Worm (Caenorhabditis elegans): ENCODE results near the gene srlf-13.

The srlf-13 gene

ce11 chrIV:10896512-10896911 lies at the start of gene srlf-13:
Gene srlf-13, minus strand, starts transcription at chrIV:10896612.
- TF ChIP-seq W03F9.2 (tag; optimal IDR thresholded peaks at IDR 0.05) (no peak), dao-5 (tag; optimal IDR thresholded peaks at IDR 0.05) (no peak), him-1 (tag; optimal IDR thresholded peaks at IDR 0.05) (no peak)

DNA sequence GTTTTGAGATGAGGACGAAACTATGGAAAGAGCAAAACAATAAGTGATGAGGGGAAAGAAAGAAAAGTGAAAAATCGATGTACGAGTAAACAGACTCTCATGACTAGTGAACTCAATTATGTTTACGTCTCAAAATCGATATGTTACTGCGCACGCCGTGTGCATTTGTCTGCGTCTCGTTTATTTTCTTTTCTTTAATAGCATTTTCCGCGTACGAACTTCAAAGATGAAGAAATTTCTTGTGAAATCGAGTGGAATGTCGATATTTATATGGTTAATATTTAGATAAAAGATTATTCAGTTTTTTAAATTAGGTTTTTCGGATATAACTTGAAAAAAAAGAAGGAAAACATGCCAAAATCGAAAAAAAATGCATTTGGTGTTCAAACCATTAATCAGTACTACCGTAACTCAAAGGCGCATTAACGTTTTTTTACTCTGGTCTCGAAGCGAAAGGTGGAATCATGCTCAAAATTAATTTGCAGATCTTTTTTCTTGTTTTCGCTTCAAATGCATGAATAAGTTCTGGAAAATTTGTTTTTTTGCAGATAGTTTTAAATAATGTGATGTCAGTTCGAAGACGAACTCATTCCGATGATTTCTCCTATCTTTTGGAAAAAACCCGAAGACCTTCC lies 40.6 kb upstream of the srlf-13 start, which contains the start of gene fic-1:
Gene fic-1, plus strand, starts transcription at position 549 of the 635 bp plus-strand sequence.
- no peak for TF ChIP-seq him-1 (tag; optimal IDR thresholded peaks at IDR 0.05)
- TF ChIP-seq dao-5 (tag; optimal IDR thresholded peaks at IDR 0.05), result no peak
- TF ChIP-seq W03F9.2 (tag; optimal IDR thresholded peaks at IDR 0.05), result peak; percentile 80

ce11 chrIV:10935853-10936491 lies 39.6 kb upstream of the srlf-13 start, which contains the start of gene lgg-2:
Gene lgg-2, minus strand, starts transcription at chrIV:10935903.
- TF ChIP-seq W03F9.2 (tag; optimal IDR thresholded peaks at IDR 0.05) (peak; percentile 83), dao-5 (tag; optimal IDR thresholded peaks at IDR 0.05) (peak; percentile 4), him-1 (tag; optimal IDR thresholded peaks at IDR 0.05) (peak; percentile 38)

DNA sequence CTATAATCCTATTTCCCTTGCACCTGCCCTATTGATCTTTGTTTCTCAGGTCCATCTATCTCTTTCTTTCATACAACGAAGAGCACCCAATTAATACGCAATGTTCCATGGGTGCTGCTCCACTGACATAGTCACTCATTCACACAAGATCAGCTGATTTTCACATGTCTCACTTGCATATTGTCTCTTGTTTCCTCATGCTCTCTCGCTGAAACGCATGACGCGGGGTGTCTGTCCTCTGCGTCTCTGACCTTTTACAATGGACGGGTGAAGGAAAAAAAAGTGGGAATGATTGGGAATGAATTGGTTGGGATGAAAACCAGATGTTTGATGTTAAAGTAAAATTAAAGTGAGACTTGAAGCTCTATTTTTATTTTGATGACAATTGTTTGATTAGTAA lies 38.9 kb upstream of the srlf-13 start:
- TF ChIP-seq W03F9.2 (tag; optimal IDR thresholded peaks at IDR 0.05) (peak; percentile 81), dao-5 (tag; optimal IDR thresholded peaks at IDR 0.05) (no peak), him-1 (tag; optimal IDR thresholded peaks at IDR 0.05) (peak; percentile 70)

ce11 chrIV:10934786-10935185 lies 38.4 kb upstream of the srlf-13 start:
- TF ChIP-seq dao-5 (tag; optimal IDR thresholded peaks at IDR 0.05) (no peak), W03F9.2 (tag; optimal IDR thresholded peaks at IDR 0.05) (no peak), him-1 (tag; optimal IDR thresholded peaks at IDR 0.05) (no peak)

DNA sequence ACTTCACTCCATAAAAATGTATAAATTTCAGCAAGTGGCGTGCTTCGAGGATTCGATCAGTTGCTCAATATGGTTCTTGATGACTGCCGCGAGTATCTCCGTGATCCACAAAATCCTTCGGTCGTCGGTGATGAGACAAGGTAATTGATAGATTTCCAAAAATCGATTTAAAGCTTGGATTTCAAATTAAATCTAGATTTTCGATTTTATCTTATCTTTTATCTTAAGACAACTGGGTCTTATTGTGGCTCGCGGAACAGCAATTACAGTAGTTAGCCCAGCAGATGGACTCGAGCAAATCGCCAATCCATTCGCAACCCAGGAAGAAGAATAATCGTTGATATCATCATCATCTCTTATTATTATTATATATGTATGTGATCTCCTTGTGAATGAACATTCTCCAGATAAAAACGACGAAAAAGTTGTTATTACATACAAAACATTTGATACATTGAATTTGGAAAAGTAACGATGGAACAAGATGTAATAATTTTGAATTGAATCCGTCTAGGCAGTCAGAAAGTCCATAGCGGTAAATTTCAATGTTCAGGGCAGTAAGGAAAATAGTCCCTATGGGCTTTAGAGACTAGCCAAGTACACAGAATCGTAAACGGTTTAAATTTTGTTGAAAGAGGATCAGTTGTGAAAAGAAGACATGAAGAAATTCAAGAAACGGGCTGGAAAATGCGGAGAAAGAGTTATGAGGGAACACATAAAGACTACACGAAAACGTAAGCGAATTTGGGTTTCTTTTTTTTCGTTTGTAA lies 37.5 kb upstream of the srlf-13 start:
- TF ChIP-seq dao-5 (tag; optimal IDR thresholded peaks at IDR 0.05), result no peak
- peak; percentile 11 for TF ChIP-seq him-1 (tag; optimal IDR thresholded peaks at IDR 0.05)
- peak; percentile 8 for TF ChIP-seq W03F9.2 (tag; optimal IDR thresholded peaks at IDR 0.05)

DNA sequence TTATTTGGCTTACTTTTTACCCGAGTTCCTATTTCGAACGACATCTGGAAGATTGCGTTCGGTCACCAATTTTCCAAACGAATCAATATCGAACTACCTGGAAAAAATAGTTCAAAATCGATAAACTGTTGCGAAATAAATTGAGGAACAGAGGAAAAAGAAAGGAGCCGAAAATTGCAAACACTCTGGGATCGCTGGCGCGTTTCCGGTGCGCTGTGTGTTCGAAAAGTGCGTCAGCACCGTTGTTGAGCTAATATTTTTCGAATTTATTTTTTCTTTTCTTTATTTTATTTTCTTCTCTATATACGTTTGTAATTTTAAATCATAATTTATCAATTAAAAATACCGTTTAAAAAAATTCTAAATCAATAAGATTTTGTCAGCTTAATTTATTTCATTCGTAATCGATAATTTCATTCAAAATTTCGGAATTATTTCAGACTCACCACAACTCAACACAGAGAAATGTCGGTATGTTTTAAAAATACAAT lies 36.7 kb upstream of the srlf-13 start, which contains the start of the genes dnc-1 and lsm-7:
Gene dnc-1, minus strand, starts transcription at position 142 of the 491 bp plus-strand sequence.
Gene lsm-7, plus strand, starts transcription at position 441 of the 491 bp plus-strand sequence.
- TF ChIP-seq W03F9.2 (tag; optimal IDR thresholded peaks at IDR 0.05) (peak; percentile 81), him-1 (tag; optimal IDR thresholded peaks at IDR 0.05) (peak; percentile 21), dao-5 (tag; optimal IDR thresholded peaks at IDR 0.05) (no peak)

- TF ChIP-seq dao-5 (tag; optimal IDR thresholded peaks at IDR 0.05) (no peak), him-1 (tag; optimal IDR thresholded peaks at IDR 0.05) (no peak), W03F9.2 (tag; optimal IDR thresholded peaks at IDR 0.05) (no peak)
Observed at ce11 chrIV:10919770-10920169, 23.4 kb upstream of the srlf-13 start, which contains the start of gene rbr-2. Gene rbr-2, plus strand, starts transcription at chrIV:10920070.

- peak; percentile 82 for TF ChIP-seq W03F9.2 (tag; optimal IDR thresholded peaks at IDR 0.05)
- no peak for TF ChIP-seq dao-5 (tag; optimal IDR thresholded peaks at IDR 0.05)
Observed at ce11 chrIV:10918877-10919560, 22.6 kb upstream of the srlf-13 start.

ce11 chrIV:10916134-10916533 lies 19.7 kb upstream of the srlf-13 start:
- TF ChIP-seq W03F9.2 (tag; optimal IDR thresholded peaks at IDR 0.05) (no peak), him-1 (tag; optimal IDR thresholded peaks at IDR 0.05) (no peak), dao-5 (tag; optimal IDR thresholded peaks at IDR 0.05) (no peak)

- TF ChIP-seq him-1 (tag; optimal IDR thresholded peaks at IDR 0.05) (no peak), W03F9.2 (tag; optimal IDR thresholded peaks at IDR 0.05) (no peak), dao-5 (tag; optimal IDR thresholded peaks at IDR 0.05) (no peak)
Observed at ce11 chrIV:10915388-10915787, 19.0 kb upstream of the srlf-13 start, which contains the start of gene ZK593.3. Gene ZK593.3, plus strand, starts transcription at chrIV:10915688.

- TF ChIP-seq him-1 (tag; optimal IDR thresholded peaks at IDR 0.05), result no peak
Observed at ce11 chrIV:10913081-10913480, 16.7 kb upstream of the srlf-13 start, which contains the start of gene ZK593.2. Gene ZK593.2, plus strand, starts transcription at chrIV:10913381.

DNA sequence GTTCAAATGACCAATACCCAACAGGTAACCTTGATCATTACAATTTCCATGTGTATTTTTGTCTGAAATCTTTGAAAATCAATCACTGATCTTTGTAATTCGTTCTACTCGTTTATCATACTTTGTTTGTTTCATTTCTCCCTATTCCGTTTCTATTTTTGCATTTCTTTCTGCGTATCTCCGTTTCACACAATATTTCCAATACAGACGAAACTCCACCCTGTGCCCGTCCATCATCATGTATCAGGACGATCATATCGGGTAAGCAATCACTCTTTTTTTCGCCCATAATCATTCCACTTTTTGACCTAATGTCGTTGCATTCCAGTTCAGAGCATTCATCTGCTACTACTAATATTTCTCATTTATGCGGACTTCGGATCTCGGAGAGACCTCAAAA lies 13.3 kb upstream of the srlf-13 start, which contains the start of gene pyk-2:
Gene pyk-2, plus strand, starts transcription at position 206 of the 400 bp plus-strand sequence.
- TF ChIP-seq W03F9.2 (tag; optimal IDR thresholded peaks at IDR 0.05) (no peak), him-1 (tag; optimal IDR thresholded peaks at IDR 0.05) (no peak)

Measured in whole organism, L4/young adult.